Worm (Caenorhabditis elegans) whole organism, L1 larva: ENCODE data around the gene kin-29.

Source experiments
- C16A3.4 ChIP-seq: fragments of 150-350 bp; optimal IDR thresholded peaks from 2 replicates; lab custom pipeline; 2014; ENCODE audit warnings: missing biosample characterization, missing genetic modification characterization
- ama-1 ChIP-seq: fragments of 150-350 bp; optimal IDR thresholded peaks from 2 replicates; lab custom pipeline; 2014
- blmp-1 ChIP-seq: fragments of 150-350 bp; optimal IDR thresholded peaks from 2 replicates; lab custom pipeline; 2014; ENCODE audit warnings: missing biosample characterization, missing genetic modification characterization
- ceh-82 ChIP-seq, 3 experiments: fragments of 150-350 bp in 1 of 3; sonication (generic microtip) in 2 of 3; optimal IDR thresholded peaks; 2 replicates each; lab custom pipeline; 2014 to 2017; ENCODE audit warnings: missing biosample characterization in 3 of 3, missing genetic modification characterization in 3 of 3
- ceh-90 ChIP-seq: sonication (generic microtip); optimal IDR thresholded peaks from 2 replicates; lab custom pipeline; 2016; ENCODE audit warnings: missing genetic modification characterization, missing compliant biosample characterization
- ces-1 ChIP-seq: fragments of 150-350 bp; optimal IDR thresholded peaks from 2 replicates; lab custom pipeline; 2014; ENCODE audit warnings: missing biosample characterization, missing genetic modification reagents, missing genetic modification characterization
- dsc-1 ChIP-seq: sonication (generic microtip); optimal IDR thresholded peaks from 2 replicates; lab custom pipeline; 2016; ENCODE audit warnings: mild to moderate bottlenecking, missing genetic modification characterization, missing compliant biosample characterization
- efl-1 ChIP-seq, 4 experiments: fragments of 150-350 bp; optimal IDR thresholded peaks in 3 of 4; peaks in 1 of 4; 1 replicate in 1 of 4; 2 replicates in 3 of 4; lab custom pipeline; 2014; ENCODE audit warnings: missing biosample characterization in 2 of 4, missing genetic modification characterization in 2 of 4, missing genetic modification reagents in 2 of 4
- efl-3 ChIP-seq: fragments of 200-800 bp; sonication (Bioruptor generic); optimal IDR thresholded peaks from 2 replicates; lab custom pipeline; 2018; ENCODE audit warnings: mild to moderate bottlenecking, missing genetic modification characterization, missing compliant biosample characterization
- ets-5 ChIP-seq: fragments of 200-800 bp; sonication (Bioruptor generic); IDR thresholded peaks from 2 replicates; pipeline ENCODE4 v1.3.6; 2022; ENCODE audit warnings: missing genetic modification characterization, missing compliant biosample characterization
- fkh-10 ChIP-seq: sonication (generic microtip); optimal IDR thresholded peaks from 2 replicates; lab custom pipeline; 2017; ENCODE audit warnings: missing biosample characterization, missing genetic modification reagents, missing genetic modification characterization
- fkh-4 ChIP-seq: sonication (generic microtip); optimal IDR thresholded peaks from 2 replicates; lab custom pipeline; 2016; ENCODE audit warnings: missing compliant biosample characterization, missing genetic modification characterization, borderline replicate concordance
- fkh-8 ChIP-seq: sonication (generic microtip); optimal IDR thresholded peaks from 2 replicates; lab custom pipeline; 2016; ENCODE audit warnings: mild to moderate bottlenecking, missing genetic modification characterization, missing compliant biosample characterization
- hlh-17 ChIP-seq: fragments of 200-800 bp; sonication (Bioruptor generic); optimal IDR thresholded peaks from 2 replicates; lab custom pipeline; 2018; ENCODE audit warnings: missing genetic modification characterization, mild to moderate bottlenecking, missing compliant biosample characterization, moderate library complexity, borderline replicate concordance
- irx-1 ChIP-seq: sonication (generic microtip); optimal IDR thresholded peaks from 2 replicates; lab custom pipeline; 2016; ENCODE audit warnings: missing genetic modification characterization, missing compliant biosample characterization
- lin-14 ChIP-seq: fragments of 200-800 bp; sonication (Bioruptor generic); optimal IDR thresholded peaks from 2 replicates; lab custom pipeline; 2018; ENCODE audit warnings: mild to moderate bottlenecking, missing genetic modification characterization, moderate library complexity, missing compliant biosample characterization
- lin-35 ChIP-seq, 2 experiments: fragments of 150-350 bp; optimal IDR thresholded peaks; 2 replicates each; lab custom pipeline; 2014; ENCODE audit warnings: missing biosample characterization in 2 of 2, missing genetic modification characterization in 2 of 2, missing genetic modification reagents in 2 of 2
- lin-39 ChIP-seq: fragments of 150-350 bp; optimal IDR thresholded peaks from 2 replicates; lab custom pipeline; 2014; ENCODE audit warnings: missing biosample characterization, missing genetic modification reagents, missing genetic modification characterization
- lsy-2 ChIP-seq, 2 experiments: fragments of 150-350 bp; optimal IDR thresholded peaks; 2 replicates each; lab custom pipeline; 2014; ENCODE audit warnings: missing biosample characterization in 2 of 2, missing genetic modification characterization in 2 of 2
- mab-9 ChIP-seq: fragments of 200-800 bp; sonication (Bioruptor generic); IDR thresholded peaks from 2 replicates; pipeline ENCODE4 v1.3.6; 2022; ENCODE audit warnings: missing genetic modification reagents, missing genetic modification characterization, missing compliant biosample characterization
- mdl-1 ChIP-seq, 2 experiments: fragments of 150-350 bp; optimal IDR thresholded peaks; 2 replicates each; lab custom pipeline; 2014 to 2017; ENCODE audit warnings: missing biosample characterization in 2 of 2, missing genetic modification characterization in 2 of 2, inconsistent platforms in 1 of 2
- mep-1 ChIP-seq: fragments of 150-350 bp; optimal IDR thresholded peaks from 2 replicates; lab custom pipeline; 2014; ENCODE audit warnings: missing biosample characterization, missing genetic modification characterization
- nhr-12 ChIP-seq: sonication (generic microtip); optimal IDR thresholded peaks from 2 replicates; lab custom pipeline; 2017; ENCODE audit warnings: missing biosample characterization, missing genetic modification characterization
- nhr-19 ChIP-seq: fragments of 200-800 bp; sonication (Bioruptor generic); conservative IDR thresholded peaks from 2 replicates; pipeline ENCODE4 v1.3.6; 2022; ENCODE audit warnings: missing genetic modification characterization, missing compliant biosample characterization
- nhr-47 ChIP-seq: sonication (generic microtip); optimal IDR thresholded peaks from 2 replicates; lab custom pipeline; 2016; ENCODE audit warnings: mild to moderate bottlenecking, missing genetic modification characterization, moderate library complexity, missing compliant biosample characterization
- nhr-71 ChIP-seq: sonication (generic microtip); optimal IDR thresholded peaks from 2 replicates; lab custom pipeline; 2016; ENCODE audit warnings: mild to moderate bottlenecking, missing genetic modification characterization, moderate library complexity, missing compliant biosample characterization
- nhr-84 ChIP-seq: sonication (generic microtip); optimal IDR thresholded peaks from 2 replicates; lab custom pipeline; 2017; ENCODE audit warnings: missing biosample characterization, missing genetic modification characterization
- nhr-85 ChIP-seq: sonication (generic microtip); peaks from one replicate; lab custom pipeline; 2016; ENCODE audit warnings: missing genetic modification characterization, inconsistent platforms, missing compliant biosample characterization
- nhr-90 ChIP-seq: sonication (generic microtip); optimal IDR thresholded peaks from 2 replicates; lab custom pipeline; 2016; ENCODE audit warnings: mild to moderate bottlenecking, missing genetic modification characterization, missing compliant biosample characterization; ENCODE audit not compliant: poor library complexity
- pag-3 ChIP-seq: sonication (generic microtip); optimal IDR thresholded peaks from 2 replicates; lab custom pipeline; 2017; ENCODE audit warnings: missing genetic modification characterization, mild to moderate bottlenecking, missing compliant biosample characterization, antibody characterized with exemption, borderline replicate concordance; ENCODE audit not compliant: insufficient read depth
- pqm-1 ChIP-seq: sonication (generic microtip); optimal IDR thresholded peaks from 3 replicates; lab custom pipeline; 2017; ENCODE audit warnings: missing biosample characterization, missing genetic modification characterization
- skn-1 ChIP-seq: fragments of 150-350 bp; optimal IDR thresholded peaks from 2 replicates; lab custom pipeline; 2014; ENCODE audit warnings: missing biosample characterization, missing genetic modification characterization
- snu-23 ChIP-seq: sonication (generic microtip); optimal IDR thresholded peaks from 2 replicates; lab custom pipeline; 2016; ENCODE audit warnings: missing genetic modification characterization, missing compliant biosample characterization
- sptf-1 ChIP-seq: fragments of 150-350 bp; optimal IDR thresholded peaks from 2 replicates; lab custom pipeline; 2014; ENCODE audit warnings: missing biosample characterization, missing genetic modification characterization
- tbx-2 ChIP-seq: sonication (generic microtip); optimal IDR thresholded peaks from 2 replicates; lab custom pipeline; 2016; ENCODE audit warnings: missing genetic modification characterization, missing compliant biosample characterization
- unc-30 ChIP-seq: sonication (generic microtip); optimal IDR thresholded peaks from 2 replicates; lab custom pipeline; 2017; ENCODE audit warnings: missing biosample characterization, missing genetic modification characterization
- unc-62 ChIP-seq: fragments of 150-350 bp; optimal IDR thresholded peaks from 2 replicates; lab custom pipeline; 2014; ENCODE audit warnings: missing biosample characterization, missing genetic modification reagents, missing genetic modification characterization
- unc-98 ChIP-seq: fragments of 200-800 bp; sonication (Bioruptor generic); IDR thresholded peaks from 2 replicates; pipeline ENCODE4 v1.3.6; 2022; ENCODE audit warnings: missing genetic modification characterization, missing compliant biosample characterization
- vab-15 ChIP-seq: sonication (generic microtip); optimal IDR thresholded peaks from 2 replicates; lab custom pipeline; 2017; ENCODE audit warnings: missing genotype, mild to moderate bottlenecking, missing genetic modification characterization, missing compliant biosample characterization
- xbp-1 ChIP-seq: sonication (generic microtip); optimal IDR thresholded peaks from 2 replicates; lab custom pipeline; 2016; ENCODE audit warnings: missing genetic modification characterization, missing compliant biosample characterization
- zag-1 ChIP-seq: fragments of 150-350 bp; optimal IDR thresholded peaks from 2 replicates; lab custom pipeline; 2014; ENCODE audit warnings: missing biosample characterization, missing genetic modification characterization
- ztf-11 ChIP-seq, 2 experiments: sonication (generic microtip); optimal IDR thresholded peaks; 2 replicates each; lab custom pipeline; 2016 to 2017; ENCODE audit warnings: missing genetic modification characterization in 2 of 2, missing biosample characterization in 1 of 2, missing compliant biosample characterization in 1 of 2
- ztf-4 ChIP-seq: fragments of 150-350 bp; optimal IDR thresholded peaks from 2 replicates; lab custom pipeline; 2014; ENCODE audit warnings: missing biosample characterization, missing genetic modification characterization

The kin-29 gene

ce11 chrX:2891141-2891739 lies 39.0 kb upstream of the kin-29 start, which contains the start of gene B0410.3 (continued):
- peak; percentile 86 for TF ChIP-seq nhr-71 (tag; lab: Kevin White, UChicago)
- peak; percentile 85 for TF ChIP-seq nhr-90

ce11 chrX:2890041-2890650 lies 37.9 kb upstream of the kin-29 start:
- TF ChIP-seq nhr-12 (tag; lab: Kevin White, UChicago) (no peak), ama-1 (lab: Kevin White, UChicago) (peak; percentile 12), nhr-19 (GFP tag; lab: Robert Waterston, UW) (0 out of 2 replicates have a peak, but pooled peaks have one; percentile 5), tbx-2 (tag; lab: Kevin White, UChicago) (no peak), ztf-4 (tag; lab: Kevin White, UChicago) (peak; percentile 18), nhr-71 (tag; lab: Kevin White, UChicago) (peak; percentile 2), lsy-2 (tag; optimal IDR thresholded peaks at IDR 0.05; lab: Kevin White, UChicago) (peak in 1 of 2 experiments; percentile 1), mep-1 (tag; lab: Kevin White, UChicago) (peak; percentile 11)

ce11 chrX:2885318-2885908 lies 33.2 kb upstream of the kin-29 start, which contains the start of gene vang-1:
TSS of gene vang-1 (plus strand) at chrX:2885858.
- TF ChIP-seq mab-9 (GFP tag; lab: Robert Waterston, UW) (0 out of 2 replicates have a peak, but pooled peaks have one; percentile 27), efl-1 (optimal IDR thresholded peaks at IDR 0.05; lab: Kevin White, UChicago) (no peak), efl-1 (GFP tag; optimal IDR thresholded peaks at IDR 0.05 in 1 of 2; lab: Kevin White, UChicago) (peak in 1 of 2 experiments; percentile 81), snu-23 (GFP tag; lab: Kevin White, UChicago) (peak; percentile 44), dsc-1 (tag; lab: Kevin White, UChicago) (peak; percentile 16), unc-62 (GFP tag; lab: Kevin White, UChicago) (no peak), ces-1 (GFP tag; lab: Kevin White, UChicago) (no peak), tbx-2 (tag; lab: Kevin White, UChicago) (peak; percentile 2), fkh-8 (tag; lab: Kevin White, UChicago) (no peak), fkh-10 (GFP tag; lab: Kevin White, UChicago) (no peak), lin-14 (GFP tag; lab: Kevin White, UChicago) (peak; percentile 77), irx-1 (no peak), ztf-11 (tag; optimal IDR thresholded peaks at IDR 0.05; lab: Kevin White, UChicago) (peak in 1 of 2 experiments; percentile 36), pag-3 (no peak), nhr-47 (tag; lab: Kevin White, UChicago) (peak; percentile 23), mep-1 (tag; lab: Kevin White, UChicago) (peak; percentile 20), mdl-1 (tag; optimal IDR thresholded peaks at IDR 0.05; lab: Kevin White, UChicago) (no peak), nhr-85 (peak; percentile 52), blmp-1 (peak; percentile 3), pqm-1 (tag; lab: Kevin White, UChicago) (no peak), ceh-82 (tag; optimal IDR thresholded peaks at IDR 0.05; lab: Kevin White, UChicago) (peak in 1 of 3 experiments; percentile 41), skn-1 (tag; lab: Kevin White, UChicago) (peak; percentile 1)

ce11 chrX:2879529-2880265 lies 27.5 kb upstream of the kin-29 start, which contains the start of gene F53B3.5:
TSS of gene F53B3.5 (minus strand) at chrX:2879579.
- TF ChIP-seq fkh-10 (GFP tag; lab: Kevin White, UChicago) (no peak), C16A3.4 (tag; lab: Kevin White, UChicago) (no peak), xbp-1 (tag; lab: Kevin White, UChicago) (no peak), unc-30 (no peak), ceh-90 (tag; lab: Kevin White, UChicago) (no peak), ets-5 (GFP tag; lab: Robert Waterston, UW) (no peak), pqm-1 (tag; lab: Kevin White, UChicago) (no peak), fkh-4 (tag; lab: Kevin White, UChicago) (no peak), zag-1 (tag; lab: Kevin White, UChicago) (no peak), sptf-1 (tag; lab: Kevin White, UChicago) (no peak), lsy-2 (tag; optimal IDR thresholded peaks at IDR 0.05; lab: Kevin White, UChicago) (no peak), nhr-84 (tag; lab: Kevin White, UChicago) (no peak), efl-3 (GFP tag; lab: Kevin White, UChicago) (no peak), lin-35 (GFP tag; optimal IDR thresholded peaks at IDR 0.05; lab: Kevin White, UChicago) (no peak), vab-15 (tag; lab: Kevin White, UChicago) (no peak), hlh-17 (GFP tag; lab: Kevin White, UChicago) (no peak), lin-39 (no peak), unc-98 (GFP tag; lab: Robert Waterston, UW) (no peak)
